Worm (Caenorhabditis elegans): ENCODE measurements around the gene sra-29.

sra-29 gene

DNA sequence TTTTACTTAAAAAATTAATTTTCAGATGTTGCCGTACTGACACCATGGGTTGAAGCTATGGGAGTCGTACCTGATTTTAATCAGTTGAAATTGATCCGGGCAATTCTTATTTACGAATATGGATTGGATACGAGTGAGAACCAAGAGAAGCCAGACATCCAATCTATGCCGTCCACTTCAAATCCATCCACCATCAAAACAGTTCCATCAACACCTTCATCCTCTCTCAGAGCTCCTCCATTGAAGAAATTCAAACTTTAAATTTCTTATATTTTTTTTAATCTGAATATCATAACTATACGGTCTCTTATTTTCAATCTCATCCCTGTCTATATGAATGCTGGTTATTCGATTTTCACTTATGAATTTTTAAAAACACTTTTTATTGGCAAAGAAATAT is 16.7 kb downstream of the sra-29 start:
- TF ChIP-seq hlh-13 (GFP tag; optimal IDR thresholded peaks at IDR 0.05) (no peak), syd-9 (tag; optimal IDR thresholded peaks at IDR 0.05) (no peak)

DNA sequence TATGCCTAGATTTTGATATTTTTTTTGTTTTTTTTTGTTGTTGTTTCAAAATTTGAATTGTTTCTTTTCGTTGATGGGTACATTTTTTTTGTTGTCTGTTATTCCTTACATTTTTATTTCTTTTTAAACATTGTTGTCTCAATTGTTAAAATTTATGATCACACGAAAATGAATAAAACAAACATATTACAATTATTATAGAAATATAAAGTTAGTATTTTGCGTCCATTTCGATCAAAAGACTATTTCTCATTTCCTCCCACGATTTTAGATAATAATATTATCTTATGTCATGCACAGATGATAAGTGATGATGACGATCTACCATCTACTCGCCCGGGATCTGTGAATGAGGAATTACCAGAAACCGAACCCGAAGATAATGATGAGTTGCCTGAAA is 20.9 kb downstream of the sra-29 start, which contains the start of gene wrn-1:
Gene wrn-1 (plus strand): TSS at position 301 of the 400 bp plus-strand sequence.
- TF ChIP-seq unc-86 (tag; optimal IDR thresholded peaks at IDR 0.05) (no peak), hlh-15 (tag; optimal IDR thresholded peaks at IDR 0.05) (no peak), sdc-2 (tag; optimal IDR thresholded peaks at IDR 0.05) (no peak), C38D4.7 (GFP tag; optimal IDR thresholded peaks at IDR 0.05) (no peak), tbx-2 (tag; optimal IDR thresholded peaks at IDR 0.05) (no peak), K02D7.2 (tag; optimal IDR thresholded peaks at IDR 0.05) (no peak), ceh-22 (tag; optimal IDR thresholded peaks at IDR 0.05) (no peak), pag-3 (tag; optimal IDR thresholded peaks at IDR 0.05; ENCODE audit: borderline replicate concordance) (no peak), nfya-1 (tag; optimal IDR thresholded peaks at IDR 0.05) (no peak), ceh-45 (GFP tag; IDR thresholded peaks at IDR 0.05) (no peak), nhr-232 (tag; optimal IDR thresholded peaks at IDR 0.05) (no peak), unc-42 (tag; optimal IDR thresholded peaks at IDR 0.05) (no peak), ceh-48 (tag; optimal IDR thresholded peaks at IDR 0.05) (no peak), syd-9 (tag; optimal IDR thresholded peaks at IDR 0.05) (no peak)

DNA sequence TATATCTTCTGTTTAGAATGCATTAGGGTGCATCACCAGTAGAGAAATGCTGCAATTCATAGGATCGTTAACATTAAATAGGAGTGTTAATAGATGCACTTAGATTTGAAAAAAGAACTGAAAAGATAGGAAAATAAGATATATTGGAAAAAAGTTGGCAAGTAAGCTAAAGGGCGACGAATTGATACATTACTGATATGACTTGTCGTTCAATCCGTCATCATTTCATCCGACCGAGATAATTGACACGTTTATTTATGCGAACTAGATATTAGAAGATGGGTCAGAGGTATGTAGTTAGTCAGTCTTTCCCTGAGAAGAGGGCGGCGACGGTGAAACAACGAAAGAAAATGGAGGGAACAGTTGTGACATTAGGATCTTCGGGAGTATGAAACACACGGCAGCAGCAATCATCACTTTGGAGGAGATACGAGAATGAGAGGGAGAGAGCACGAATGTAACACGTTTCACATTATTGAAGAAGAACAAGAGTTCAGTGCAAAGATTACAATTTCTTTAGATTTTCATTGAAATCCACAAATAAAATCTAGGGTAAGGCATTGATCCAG is 30.6 kb downstream of the sra-29 start, which contains the start of gene lron-15:
Gene lron-15 (minus strand): TSS at position 51 of the 569 bp plus-strand sequence.
- TF ChIP-seq hlh-6 (tag; optimal IDR thresholded peaks at IDR 0.05) (no peak), mec-3 (tag; optimal IDR thresholded peaks at IDR 0.05; ENCODE audit: borderline replicate concordance) (no peak), rnt-1 (tag; optimal IDR thresholded peaks at IDR 0.05) (peak; percentile 21), unc-55 (GFP tag; optimal IDR thresholded peaks at IDR 0.05) (peak; percentile 50)

DNA sequence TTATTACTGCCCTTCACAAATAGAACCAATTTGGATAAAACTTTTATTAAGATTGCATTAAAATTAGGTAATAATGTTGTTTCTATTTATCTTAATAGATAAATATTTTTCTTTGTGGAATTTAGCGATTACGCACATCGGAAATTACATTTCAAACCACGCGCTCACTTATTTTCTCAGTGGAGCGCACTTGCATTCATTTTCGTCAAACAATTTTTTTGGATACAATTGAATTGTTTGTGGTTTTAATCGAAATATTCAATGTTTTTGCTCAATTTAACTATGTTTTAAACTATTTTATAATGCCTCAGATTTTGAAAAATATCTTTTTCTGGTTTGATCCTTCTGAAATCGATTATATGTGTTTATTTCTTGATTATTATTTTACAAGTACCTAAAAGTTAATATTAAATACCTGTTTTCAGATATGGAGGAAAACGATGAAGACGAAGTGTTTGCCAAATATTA is 39.6 kb downstream of the sra-29 start, which contains the start of gene utp-20:
Gene utp-20 (plus strand): TSS at position 418 of the 468 bp plus-strand sequence.
- TF ChIP-seq nfya-1 (tag; optimal IDR thresholded peaks at IDR 0.05) = peak; percentile 5
- TF ChIP-seq dmd-4 (tag; optimal IDR thresholded peaks at IDR 0.05; ENCODE audit: borderline replicate concordance) = no peak
- no peak for TF ChIP-seq T23F11.4 (GFP tag; optimal IDR thresholded peaks at IDR 0.05)
- TF ChIP-seq unc-42 (tag; optimal IDR thresholded peaks at IDR 0.05) = peak; percentile 81
- TF ChIP-seq ceh-31 (tag; optimal IDR thresholded peaks at IDR 0.05) = peak; percentile 26
- no peak for TF ChIP-seq eyg-1 (tag; optimal IDR thresholded peaks at IDR 0.05)
- no peak for TF ChIP-seq hlh-13 (GFP tag; optimal IDR thresholded peaks at IDR 0.05)
- TF ChIP-seq hlh-30 (tag; optimal IDR thresholded peaks at IDR 0.05; ENCODE audit: insufficient read depth) = peak; percentile 70
- no peak for TF ChIP-seq unc-3 (GFP tag; conservative IDR thresholded peaks at IDR 0.05)
- no peak for TF ChIP-seq unc-3 (tag; optimal IDR thresholded peaks at IDR 0.05)
- no peak for TF ChIP-seq npax-4 (tag; optimal IDR thresholded peaks at IDR 0.05)

DNA sequence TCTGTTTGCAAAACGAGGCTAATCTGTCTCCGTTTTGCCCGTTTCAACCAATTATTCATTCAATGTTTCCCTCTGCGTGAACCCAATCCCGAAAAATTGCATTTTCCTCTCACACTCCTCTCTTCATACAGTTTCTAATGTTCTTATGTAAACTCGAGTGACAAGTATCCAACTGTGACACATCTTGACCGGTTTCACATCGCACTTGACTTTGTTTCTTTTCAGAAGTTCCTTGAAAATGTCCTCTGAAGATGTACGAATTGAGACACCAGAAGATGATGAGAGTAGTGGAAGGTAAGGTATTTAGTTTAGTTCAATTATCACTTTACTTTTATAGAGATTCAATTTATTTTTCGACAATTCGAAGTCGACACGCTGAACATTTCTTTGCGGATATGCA is 43.6 kb downstream of the sra-29 start, which contains the start of gene abcx-1:
Gene abcx-1 (plus strand): TSS at position 224 of the 400 bp plus-strand sequence.
- no peak for TF ChIP-seq mec-3 (tag; optimal IDR thresholded peaks at IDR 0.05; ENCODE audit: borderline replicate concordance)
- no peak for TF ChIP-seq hlh-6 (tag; optimal IDR thresholded peaks at IDR 0.05)
- TF ChIP-seq nfya-1 (tag; optimal IDR thresholded peaks at IDR 0.05) = no peak
- no peak for TF ChIP-seq pha-2 (tag; optimal IDR thresholded peaks at IDR 0.05)
- no peak for TF ChIP-seq ceh-2 (tag; optimal IDR thresholded peaks at IDR 0.05)
- no peak for TF ChIP-seq T23F11.4 (GFP tag; optimal IDR thresholded peaks at IDR 0.05)
- no peak for TF ChIP-seq hlh-13 (GFP tag; optimal IDR thresholded peaks at IDR 0.05)
- no peak for TF ChIP-seq pros-1 (tag; optimal IDR thresholded peaks at IDR 0.05)
- TF ChIP-seq Y22D7AL.16 (tag; optimal IDR thresholded peaks at IDR 0.05) = no peak
- no peak for TF ChIP-seq ets-4 (tag; optimal IDR thresholded peaks at IDR 0.05)
- TF ChIP-seq elt-2 (tag; optimal IDR thresholded peaks at IDR 0.05) = no peak
- no peak for TF ChIP-seq ceh-22 (tag; optimal IDR thresholded peaks at IDR 0.05)

Measured in whole organism, late embryonic.